Worm (Caenorhabditis elegans): ENCODE measurements around the gene B0304.4.

B0304.4 gene

DNA sequence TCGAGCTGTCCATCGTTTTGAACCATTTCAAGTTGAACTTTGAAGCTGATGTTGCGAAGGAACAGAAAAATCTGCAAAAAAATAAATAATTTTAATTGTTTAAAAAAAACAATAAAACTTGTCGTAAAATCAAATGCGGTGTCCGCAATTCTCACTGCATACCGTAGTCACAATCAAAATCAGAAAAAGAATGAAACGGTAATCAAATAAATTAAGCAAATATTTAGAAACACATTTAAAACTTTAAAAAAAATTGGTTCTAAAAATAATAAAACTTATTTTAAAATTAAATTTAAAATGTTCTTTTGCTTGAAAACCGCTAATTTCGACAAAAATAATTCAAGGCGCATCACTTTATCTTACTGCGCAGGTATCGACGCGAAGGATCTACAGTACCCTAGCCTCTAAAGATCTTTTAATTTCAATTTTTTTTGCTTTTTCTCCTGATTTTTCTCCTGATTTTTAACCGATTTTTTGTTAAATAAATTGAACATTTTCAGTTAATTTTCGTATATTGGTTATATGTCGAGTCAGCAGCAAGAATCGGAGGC lies at the start of gene B0304.4, which contains the start of gene B0304.2:
Gene B0304.4, minus strand, starts transcription at position 101 of the 551 bp plus-strand sequence.
Gene B0304.2, plus strand, starts transcription at position 501 of the 551 bp plus-strand sequence.
- TF ChIP-seq crh-2 (tag; optimal IDR thresholded peaks at IDR 0.05) (no peak), unc-55 (GFP tag; optimal IDR thresholded peaks at IDR 0.05) (no peak), nhr-12 (tag; optimal IDR thresholded peaks at IDR 0.05) (no peak), nhr-129 (tag; optimal IDR thresholded peaks at IDR 0.05) (no peak), nhr-25 (tag; optimal IDR thresholded peaks at IDR 0.05) (no peak), skn-1 (tag; optimal IDR thresholded peaks at IDR 0.05) (no peak), ceh-82 (tag; optimal IDR thresholded peaks at IDR 0.05) (no peak), alr-1 (tag; optimal IDR thresholded peaks at IDR 0.05) (no peak), lsy-2 (tag; optimal IDR thresholded peaks at IDR 0.05) (no peak), snpc-4 (tag; optimal IDR thresholded peaks at IDR 0.05) (no peak), sem-4 (tag; optimal IDR thresholded peaks at IDR 0.05) (no peak), nhr-11 (tag; optimal IDR thresholded peaks at IDR 0.05) (no peak), ztf-4 (tag; optimal IDR thresholded peaks at IDR 0.05) (no peak), nhr-77 (tag; optimal IDR thresholded peaks at IDR 0.05) (no peak), lin-11 (tag; optimal IDR thresholded peaks at IDR 0.05) (no peak), unc-39 (tag; optimal IDR thresholded peaks at IDR 0.05) (no peak), R02D3.7 (tag; optimal IDR thresholded peaks at IDR 0.05) (no peak), mdl-1 (tag; optimal IDR thresholded peaks at IDR 0.05) (no peak)

DNA sequence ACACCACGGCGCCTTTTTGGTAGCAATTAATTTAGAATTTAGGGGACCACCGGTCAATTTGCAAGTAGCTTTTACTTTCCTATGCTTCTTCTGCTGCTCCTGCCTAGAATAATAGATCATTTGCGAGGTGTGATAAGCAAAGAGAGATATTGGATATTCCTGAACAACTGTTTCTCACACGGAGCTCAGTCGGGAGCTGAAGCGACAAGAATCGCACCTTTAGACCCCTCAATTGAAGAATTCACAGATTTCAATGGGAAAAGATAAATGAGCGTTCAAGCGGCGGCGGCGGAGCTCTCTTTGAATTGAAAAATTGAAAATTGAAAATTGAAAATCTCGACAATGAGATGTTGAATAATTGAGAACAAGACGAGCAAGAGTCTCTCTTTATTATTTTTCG lies 49.6 kb upstream of the B0304.4 start:
- TF ChIP-seq lsy-2 (tag; optimal IDR thresholded peaks at IDR 0.05) (no peak), elt-3 (tag; optimal IDR thresholded peaks at IDR 0.05) (no peak), nhr-6 (tag; optimal IDR thresholded peaks at IDR 0.05) (no peak), sma-3 (GFP tag; optimal IDR thresholded peaks at IDR 0.05) (no peak), mbf-1 (tag; optimal IDR thresholded peaks at IDR 0.05) (no peak), ztf-11 (tag; optimal IDR thresholded peaks at IDR 0.05) (no peak), crh-2 (tag; optimal IDR thresholded peaks at IDR 0.05) (no peak), ZK546.5 (tag; optimal IDR thresholded peaks at IDR 0.05) (no peak), sem-4 (tag; optimal IDR thresholded peaks at IDR 0.05) (no peak), mdl-1 (tag; optimal IDR thresholded peaks at IDR 0.05) (no peak), ztf-4 (tag; optimal IDR thresholded peaks at IDR 0.05) (no peak), nhr-10 (tag; optimal IDR thresholded peaks at IDR 0.05) (no peak)

DNA sequence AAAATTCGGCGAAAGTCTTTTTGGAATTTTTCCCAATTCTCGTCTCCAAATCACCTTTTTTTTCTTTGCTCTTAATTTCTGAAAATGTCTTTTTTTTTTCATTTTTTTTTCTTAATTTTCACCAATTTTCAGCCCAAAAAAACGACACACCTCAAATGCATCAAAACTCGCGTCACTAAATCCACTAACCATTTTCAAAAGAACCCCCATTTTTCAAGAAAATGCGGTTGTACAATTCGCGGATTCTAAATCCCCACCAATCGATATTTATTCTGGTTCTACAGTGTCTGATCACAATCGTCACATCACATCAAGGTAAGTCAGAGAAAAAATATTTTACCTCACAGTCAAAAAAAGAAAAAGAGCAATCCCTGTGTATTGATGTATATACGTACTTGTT lies 48.8 kb upstream of the B0304.4 start, which contains the start of gene vab-1:
Gene vab-1, plus strand, starts transcription at position 133 of the 400 bp plus-strand sequence.
- TF ChIP-seq nhr-6 (tag; optimal IDR thresholded peaks at IDR 0.05) (no peak), snpc-4 (tag; optimal IDR thresholded peaks at IDR 0.05) (no peak), elt-3 (tag; optimal IDR thresholded peaks at IDR 0.05) (no peak), gmeb-1 (tag; optimal IDR thresholded peaks at IDR 0.05) (no peak), aly-2 (tag; optimal IDR thresholded peaks at IDR 0.05) (no peak), nhr-11 (tag; optimal IDR thresholded peaks at IDR 0.05) (no peak)

DNA sequence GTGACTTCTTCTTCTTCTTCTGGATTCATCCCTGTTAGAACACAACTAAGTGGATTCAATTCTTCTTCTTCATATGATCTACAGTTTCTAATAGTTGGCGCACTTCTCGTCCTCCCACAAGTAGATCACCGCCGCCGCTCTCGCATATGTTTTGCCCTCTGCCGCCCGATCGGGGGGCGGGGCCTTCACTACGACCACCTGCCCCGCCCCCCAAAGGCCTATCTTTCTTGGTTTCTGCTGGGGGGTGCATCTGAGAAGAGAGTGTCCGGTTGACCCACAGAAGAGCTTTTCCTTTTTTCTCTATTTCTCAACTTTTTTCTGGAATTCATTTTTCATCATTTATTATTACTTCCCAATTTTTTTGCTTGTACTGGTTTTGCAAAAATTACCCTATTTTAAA lies 48.1 kb upstream of the B0304.4 start:
- TF ChIP-seq sma-9 (GFP tag; optimal IDR thresholded peaks at IDR 0.05) (no peak), sma-9 (tag; optimal IDR thresholded peaks at IDR 0.05) (no peak), sem-4 (tag; optimal IDR thresholded peaks at IDR 0.05) (no peak), ama-1 (optimal IDR thresholded peaks at IDR 0.05) (no peak), Y55F3AM.14 (GFP tag; optimal IDR thresholded peaks at IDR 0.05) (no peak)

DNA sequence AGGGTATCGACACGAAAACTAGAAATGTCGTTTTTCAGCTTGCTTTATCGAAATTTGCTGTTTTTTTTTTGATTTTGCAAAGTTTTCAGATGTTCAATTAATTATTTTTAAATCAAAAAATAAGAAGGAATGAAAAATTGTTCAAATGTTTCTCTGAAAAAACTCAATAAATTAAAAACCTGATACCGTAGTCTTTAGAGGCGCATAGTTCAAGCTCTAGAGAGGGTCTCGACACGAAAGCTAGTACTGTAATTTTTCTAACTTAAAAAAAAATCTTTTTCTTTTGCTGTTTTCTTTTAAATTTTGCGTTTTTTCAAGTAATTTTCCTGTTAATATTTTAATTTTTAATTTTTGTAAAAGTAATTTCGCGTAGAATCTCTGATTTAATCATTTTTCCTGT lies 43.2 kb upstream of the B0304.4 start:
- TF ChIP-seq nhr-77 (tag; optimal IDR thresholded peaks at IDR 0.05): no peak
- no peak for TF ChIP-seq mbf-1 (tag; optimal IDR thresholded peaks at IDR 0.05)

DNA sequence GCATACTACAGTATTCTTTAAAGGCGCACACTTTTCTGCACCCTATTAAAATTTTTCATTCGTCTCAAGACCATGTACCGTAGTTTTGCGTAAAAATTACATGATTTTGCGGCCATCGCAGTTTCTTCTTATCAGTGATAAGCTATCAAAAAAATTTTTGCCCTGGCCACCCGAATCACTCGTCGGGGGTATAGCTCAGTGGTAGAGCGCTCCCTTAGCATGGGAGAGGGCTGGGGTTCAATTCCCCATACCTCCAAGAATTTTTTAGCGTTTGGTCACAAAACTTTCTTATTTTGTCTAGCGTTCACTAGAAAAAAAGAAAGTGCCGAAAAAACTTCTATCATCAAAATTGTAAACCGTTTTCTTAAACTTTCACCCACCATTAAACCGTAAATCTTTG lies 42.2 kb upstream of the B0304.4 start:
- no peak for TF ChIP-seq nhr-23 (tag; optimal IDR thresholded peaks at IDR 0.05)
